Worm (Caenorhabditis elegans) whole organism, young adult: Measurements from ENCODE around the gene srxa-18.

Experiments used
- F49E8.2 ChIP-seq: sonication (generic microtip); optimal IDR thresholded peaks from 3 replicates; lab custom pipeline; 2017; ENCODE audit warnings: missing genetic modification characterization, mild to moderate bottlenecking, missing compliant biosample characterization, antibody characterized with exemption, moderate library complexity; ENCODE audit not compliant: insufficient read depth
- dpl-1 ChIP-seq: fragments of 150-350 bp; optimal IDR thresholded peaks from 2 replicates; lab custom pipeline; 2014; ENCODE audit warnings: missing biosample characterization, missing genetic modification reagents, missing genetic modification characterization
- fkh-3 ChIP-seq: sonication (generic microtip); optimal IDR thresholded peaks from 2 replicates; lab custom pipeline; 2016; ENCODE audit warnings: mild to moderate bottlenecking, missing genetic modification characterization, missing compliant biosample characterization
- him-1 ChIP-seq: sonication (generic microtip); optimal IDR thresholded peaks from 2 replicates; lab custom pipeline; 2016; ENCODE audit warnings: missing genotype, missing genetic modification reagents, missing genetic modification characterization, missing compliant biosample characterization

ce11 chrV:10103811-10104210 lies 17.0 kb downstream of the srxa-18 start:
- TF ChIP-seq him-1 (tag; lab: Kevin White, UChicago) (no peak), dpl-1 (GFP tag; lab: Kevin White, UChicago) (no peak), F49E8.2 (tag; lab: Kevin White, UChicago) (no peak), fkh-3 (tag; lab: Kevin White, UChicago) (no peak)
